Fruit fly (Drosophila melanogaster) whole organism, embryonic: ENCODE data around the gene Lrch.
A peak's percentile ranks its signal among the peaks of the same experiment; 100 is the strongest.

Experiments
- Awh ChIP-seq: fragments of 200-800 bp; sonication (Bioruptor generic); IDR thresholded peaks from 2 replicates; pipeline ENCODE4, ENCODE4 v1.3.6; 2022; ENCODE audit warnings: missing biosample characterization, missing genetic modification characterization
- CG1024 ChIP-seq: fragments of 200-800 bp; sonication (Bioruptor generic); IDR thresholded peaks from 2 replicates; pipeline ENCODE4 v1.3.6; 2022; ENCODE audit warnings: missing biosample characterization, missing genetic modification characterization
- CG10321 ChIP-seq: fragments of 200-800 bp; sonication (Bioruptor generic); IDR thresholded peaks from 2 replicates; pipeline ENCODE4 v1.3.6; 2022; ENCODE audit warnings: missing biosample characterization, missing genetic modification characterization
- CG12219 ChIP-seq: fragments of 200-800 bp; sonication (Bioruptor generic); optimal IDR thresholded peaks from 3 replicates; lab custom pipeline; 2018; ENCODE audit warnings: missing biosample characterization, mild to moderate bottlenecking, missing genetic modification characterization
- CG12299 ChIP-seq: fragments of 200-800 bp; sonication (Bioruptor generic); optimal IDR thresholded peaks from 2 replicates; lab custom pipeline; 2018; ENCODE audit warnings: missing biosample characterization, mild to moderate bottlenecking, missing genetic modification characterization
- CG13296 ChIP-seq: fragments of 200-800 bp; sonication (Bioruptor generic); optimal IDR thresholded peaks from 3 replicates; lab custom pipeline; 2018; ENCODE audit warnings: missing biosample characterization, mild to moderate bottlenecking, missing genetic modification characterization
- CG2120 ChIP-seq: fragments of 200-800 bp; sonication (Bioruptor generic); optimal IDR thresholded peaks from 3 replicates; lab custom pipeline; 2016; ENCODE audit warnings: missing biosample characterization, missing genetic modification characterization
- CG31365 ChIP-seq: fragments of 200-800 bp; sonication (Bioruptor generic); optimal IDR thresholded peaks from 2 replicates; lab custom pipeline; 2018; ENCODE audit warnings: missing biosample characterization, mild to moderate bottlenecking, missing genetic modification characterization
- CG33557 ChIP-seq: fragments of 200-800 bp; sonication (Bioruptor generic); optimal IDR thresholded peaks from 2 replicates; lab custom pipeline; 2019; ENCODE audit warnings: missing biosample characterization, mild to moderate bottlenecking, missing genetic modification characterization, moderate library complexity
- CG4360 ChIP-seq: fragments of 200-800 bp; sonication (Bioruptor generic); IDR thresholded peaks from 2 replicates; pipeline ENCODE4 v1.3.6; 2022; ENCODE audit warnings: missing biosample characterization, missing genetic modification characterization
- CG4404 ChIP-seq: fragments of 200-800 bp; sonication (Bioruptor generic); IDR thresholded peaks from 2 replicates; pipeline ENCODE4 v1.3.6; 2022; ENCODE audit warnings: missing biosample characterization, missing genetic modification characterization
- CG4854 ChIP-seq: fragments of 200-800 bp; sonication (Bioruptor generic); optimal IDR thresholded peaks from 2 replicates; lab custom pipeline; 2016; ENCODE audit warnings: missing biosample characterization, missing genetic modification characterization, inconsistent platforms
- CG6254 ChIP-seq: fragments of 200-800 bp; sonication (Bioruptor generic); optimal IDR thresholded peaks from 3 replicates; lab custom pipeline; 2017; ENCODE audit warnings: mild to moderate bottlenecking, missing biosample characterization, missing genetic modification reagents, missing genetic modification characterization
- CG6683 ChIP-seq: fragments of 200-800 bp; sonication (Bioruptor generic); optimal IDR thresholded peaks from 2 replicates; lab custom pipeline; 2017; ENCODE audit warnings: missing biosample characterization, mild to moderate bottlenecking, missing genetic modification characterization, missing genetic modification reagents
- CG7745 ChIP-seq: fragments of 200-800 bp; sonication (Bioruptor generic); optimal IDR thresholded peaks from 2 replicates; lab custom pipeline; 2018; ENCODE audit warnings: missing biosample characterization, mild to moderate bottlenecking, missing genetic modification characterization, moderate library complexity
- CG7963 ChIP-seq: fragments of 200-800 bp; sonication (Bioruptor generic); IDR thresholded peaks from 3 replicates; pipeline ENCODE4 v1.3.6; 2022; ENCODE audit warnings: missing biosample characterization, missing genetic modification characterization; ENCODE audit not compliant: partially characterized antibody
- CG8290 ChIP-seq, 3 experiments: fragments of 200-800 bp; sonication (Bioruptor generic); optimal IDR thresholded peaks; 2 replicates each; lab custom pipeline; 2016 to 2019; ENCODE audit warnings: missing biosample characterization in 3 of 3, missing genetic modification characterization in 3 of 3, mild to moderate bottlenecking in 2 of 3, moderate library complexity in 1 of 3
- CG8388 ChIP-seq: fragments of 200-800 bp; sonication (Bioruptor generic); optimal IDR thresholded peaks from 2 replicates; lab custom pipeline; 2019; ENCODE audit warnings: missing biosample characterization, mild to moderate bottlenecking, missing genetic modification characterization, moderate library complexity
- CG9817 ChIP-seq: fragments of 200-800 bp; sonication (Bioruptor generic); optimal IDR thresholded peaks from 2 replicates; lab custom pipeline; 2018; ENCODE audit warnings: missing biosample characterization, mild to moderate bottlenecking, missing genetic modification characterization, moderate library complexity
- Deaf1 ChIP-seq: fragments of 200-800 bp; optimal IDR thresholded peaks from 3 replicates; lab custom pipeline; 2019; ENCODE audit warnings: missing biosample characterization, mild to moderate bottlenecking, missing genetic modification characterization, moderate library complexity
- E2f2 ChIP-seq: fragments of 200-800 bp; sonication (Bioruptor generic); IDR thresholded peaks from 2 replicates; pipeline ENCODE4 v1.3.6; 2022; ENCODE audit warnings: missing biosample characterization, missing genetic modification characterization
- Hr39 ChIP-seq: fragments of >200 bp; optimal IDR thresholded peaks from 2 replicates; lab custom pipeline; 2017
- Myb ChIP-seq: fragments of 200-800 bp; sonication (Bioruptor generic); optimal IDR thresholded peaks from 2 replicates; lab custom pipeline; 2016; ENCODE audit warnings: missing biosample characterization, missing genetic modification characterization
- Sox100B ChIP-seq: fragments of 200-800 bp; sonication (Bioruptor generic); optimal IDR thresholded peaks from 3 replicates; lab custom pipeline; 2018; ENCODE audit warnings: missing biosample characterization, mild to moderate bottlenecking, missing genetic modification characterization
- Sox102F ChIP-seq: fragments of 200-800 bp; sonication (Bioruptor generic); optimal IDR thresholded peaks from 2 replicates; lab custom pipeline; 2018; ENCODE audit warnings: missing biosample characterization, mild to moderate bottlenecking, missing genetic modification characterization, moderate library complexity
- Ssrp ChIP-seq: fragments of 200-800 bp; sonication (Bioruptor generic); optimal IDR thresholded peaks from 2 replicates; lab custom pipeline; 2018; ENCODE audit warnings: missing biosample characterization, mild to moderate bottlenecking, missing genetic modification characterization, moderate library complexity
- TFAM ChIP-seq: fragments of 200-800 bp; sonication (Bioruptor generic); optimal IDR thresholded peaks from 2 replicates; lab custom pipeline; 2017; ENCODE audit warnings: missing biosample characterization, missing genetic modification characterization, inconsistent platforms
- Trl ChIP-seq, 3 experiments: fragments of >200 bp in 2 of 3; fragments of 200-800 bp in 1 of 3; sonication (Bioruptor generic) in 1 of 3; optimal IDR thresholded peaks; 2 replicates in 1 of 3; 3 replicates in 2 of 3; lab custom pipeline; 2016 to 2017; ENCODE audit warnings: missing biosample characterization in 1 of 3, missing genetic modification characterization in 1 of 3
- ab ChIP-seq: fragments of 200-800 bp; sonication (Bioruptor generic); optimal IDR thresholded peaks from 2 replicates; lab custom pipeline; 2016; ENCODE audit warnings: missing biosample characterization, missing genetic modification characterization
- cg ChIP-seq: fragments of 200-800 bp; sonication (Bioruptor generic); optimal IDR thresholded peaks from 3 replicates; lab custom pipeline; 2019; ENCODE audit warnings: missing biosample characterization, mild to moderate bottlenecking, missing genetic modification characterization, moderate library complexity
- chm ChIP-seq: fragments of 200-800 bp; sonication (Bioruptor generic); IDR thresholded peaks from 2 replicates; pipeline ENCODE4 v1.3.6; 2022; ENCODE audit warnings: missing biosample characterization, missing genetic modification characterization
- ci ChIP-seq: fragments of 200-800 bp; sonication (Bioruptor generic); IDR thresholded peaks from 3 replicates; pipeline ENCODE4 v1.3.6; 2022; ENCODE audit warnings: missing biosample characterization, missing genetic modification characterization
- cwo ChIP-seq: fragments of 200-800 bp; sonication (Bioruptor generic); optimal IDR thresholded peaks from 3 replicates; lab custom pipeline; 2017; ENCODE audit warnings: missing biosample characterization, missing genetic modification characterization, mild to moderate bottlenecking, moderate library complexity, missing genetic modification reagents
- dmrt99B ChIP-seq: fragments of 200-800 bp; sonication (Bioruptor generic); optimal IDR thresholded peaks from 2 replicates; lab custom pipeline; 2018; ENCODE audit warnings: missing biosample characterization, mild to moderate bottlenecking, missing genetic modification characterization, moderate library complexity
- ewg ChIP-seq: fragments of 200-800 bp; sonication (Bioruptor generic); optimal IDR thresholded peaks from 3 replicates; lab custom pipeline; 2017; ENCODE audit warnings: mild to moderate bottlenecking, missing biosample characterization, missing genetic modification reagents, missing genetic modification characterization
- eyg ChIP-seq: fragments of 200-800 bp; sonication (Bioruptor generic); optimal IDR thresholded peaks from 3 replicates; lab custom pipeline; 2016; ENCODE audit warnings: missing biosample characterization, missing genetic modification characterization
- fd3F ChIP-seq: fragments of 200-800 bp; sonication (Bioruptor generic); optimal IDR thresholded peaks from 2 replicates; lab custom pipeline; 2018; ENCODE audit warnings: missing biosample characterization, mild to moderate bottlenecking, missing genetic modification characterization, moderate library complexity
- gce ChIP-seq: fragments of 200-800 bp; sonication (Bioruptor generic); IDR thresholded peaks from 3 replicates; pipeline ENCODE4 v1.3.6; 2022; ENCODE audit warnings: missing biosample characterization, missing genetic modification characterization
- hkb ChIP-seq, 2 experiments: fragments of 200-800 bp in 1 of 2; fragments of >200 bp in 1 of 2; sonication (Bioruptor generic) in 1 of 2; IDR thresholded peaks in 1 of 2; optimal IDR thresholded peaks in 1 of 2; 2 replicates each; pipeline versions ENCODE4 v1.3.6 to Lab custom; 2017 to 2022; ENCODE audit warnings: missing biosample characterization in 1 of 2, missing genetic modification characterization in 1 of 2
- kay ChIP-seq: fragments of 200-800 bp; sonication (Bioruptor generic); optimal IDR thresholded peaks from 2 replicates; lab custom pipeline; 2016; ENCODE audit warnings: missing biosample characterization, missing genetic modification characterization
- nom ChIP-seq: fragments of 200-800 bp; sonication (Bioruptor generic); optimal IDR thresholded peaks from 2 replicates; lab custom pipeline; 2017; ENCODE audit warnings: missing biosample characterization, missing genetic modification characterization, mild to moderate bottlenecking, moderate library complexity, missing genetic modification reagents
- pita ChIP-seq: fragments of 200-800 bp; sonication (Bioruptor generic); optimal IDR thresholded peaks from 2 replicates; lab custom pipeline; 2017; ENCODE audit warnings: missing biosample characterization, mild to moderate bottlenecking, missing genetic modification characterization
- sqz ChIP-seq: fragments of 200-800 bp; sonication (Bioruptor generic); optimal IDR thresholded peaks from 3 replicates; lab custom pipeline; 2018; ENCODE audit warnings: missing biosample characterization, mild to moderate bottlenecking, missing genetic modification characterization
- stwl ChIP-seq: fragments of 200-800 bp; sonication (Bioruptor generic); optimal IDR thresholded peaks from 3 replicates; lab custom pipeline; 2018; ENCODE audit warnings: missing biosample characterization, mild to moderate bottlenecking, missing genetic modification characterization, moderate library complexity
- toy ChIP-seq: fragments of 200-800 bp; sonication (Bioruptor generic); IDR thresholded peaks from 2 replicates; pipeline ENCODE4 v1.3.6; 2022; ENCODE audit warnings: missing biosample characterization, missing genetic modification characterization
- trem ChIP-seq: fragments of 200-800 bp; optimal IDR thresholded peaks from 3 replicates; lab custom pipeline; 2019; ENCODE audit warnings: missing biosample characterization, mild to moderate bottlenecking, missing genetic modification characterization, moderate library complexity
- twi ChIP-seq: fragments of 200-800 bp; optimal IDR thresholded peaks from 2 replicates; lab custom pipeline; 2019; ENCODE audit warnings: missing biosample characterization, mild to moderate bottlenecking, missing genetic modification characterization, moderate library complexity

Lrch gene

dm6 chr2L:17429788-17430587 lies 46.1 kb upstream of the Lrch start (continued):
- TF ChIP-seq ab (GFP tag; lab: Kevin White, UChicago) (peak; percentile 7), twi (tag; lab: Kevin White, UChicago) (peak; percentile 73), Trl (optimal IDR thresholded peaks at IDR 0.05; lab: Kevin White, UChicago) (peak; percentile 60 to 68), Trl (GFP tag; optimal IDR thresholded peaks at IDR 0.05; lab: Kevin White, UChicago) (no peak), pita (GFP tag; lab: Kevin White, UChicago) (no peak), CG8290 (GFP tag; optimal IDR thresholded peaks at IDR 0.05; lab: Kevin White, UChicago) (peak; percentile 71), CG8290 (tag; optimal IDR thresholded peaks at IDR 0.05; lab: Kevin White, UChicago) (peak; percentile 19 to 35), trem (tag; lab: Kevin White, UChicago) (peak; percentile 94), CG10321 (GFP tag; lab: Robert Waterston, UW) (no peak), CG12219 (GFP tag; lab: Kevin White, UChicago) (peak; percentile 89), ci (GFP tag; lab: Robert Waterston, UW) (peak; percentile 83; the same call in 2 of the 3 replicates), CG6683 (peak; percentile 93), toy (GFP tag; lab: Robert Waterston, UW) (peak; percentile 70), Hr39 (lab: Kevin White, UChicago) (no peak), CG13296 (GFP tag; lab: Kevin White, UChicago) (peak; percentile 97), CG6254 (GFP tag; lab: Kevin White, UChicago) (peak; percentile 89), E2f2 (peak; percentile 76), CG31365 (tag; lab: Kevin White, UChicago) (peak; percentile 29), cg (GFP tag; lab: Kevin White, UChicago) (no peak), stwl (tag; lab: Kevin White, UChicago) (peak; percentile 19), Myb (GFP tag; lab: Kevin White, UChicago) (peak; percentile 39), kay (GFP tag; lab: Kevin White, UChicago) (no peak), cwo (GFP tag; lab: Kevin White, UChicago) (peak; percentile 94), nom (GFP tag; lab: Kevin White, UChicago) (peak; percentile 93), sqz (GFP tag; lab: Kevin White, UChicago) (peak; percentile 96), TFAM (GFP tag; lab: Kevin White, UChicago) (peak; percentile 78), chm (GFP tag; lab: Robert Waterston, UW) (no peak; the same call in 1 of the 2 replicates), CG8388 (GFP tag; lab: Kevin White, UChicago) (peak; percentile 49), CG9817 (peak; percentile 85), CG4360 (GFP tag; lab: Robert Waterston, UW) (peak; percentile 75), Ssrp (tag; lab: Kevin White, UChicago) (peak; percentile 69), ewg (GFP tag; lab: Kevin White, UChicago) (peak; percentile 84), fd3F (GFP tag; lab: Kevin White, UChicago) (peak; percentile 81), CG33557 (GFP tag; lab: Kevin White, UChicago) (peak; percentile 81), CG4854 (no peak), Sox100B (GFP tag; lab: Kevin White, UChicago) (peak; percentile 99), CG12299 (tag; lab: Kevin White, UChicago) (peak; percentile 79), Awh (peak; percentile 88), Sox102F (peak; percentile 99), CG4404 (GFP tag; lab: Robert Waterston, UW) (peak; percentile 77), CG2120 (peak; percentile 78), Deaf1 (tag; lab: Kevin White, UChicago) (peak; percentile 89), CG7963 (no peak), CG7745 (tag; lab: Kevin White, UChicago) (no peak), CG1024 (GFP tag; lab: Robert Waterston, UW) (peak; percentile 76), dmrt99B (tag; lab: Kevin White, UChicago) (peak; percentile 100), eyg (peak; percentile 11), hkb (optimal IDR thresholded peaks at IDR 0.05; lab: Kevin White, UChicago) (no peak), hkb (GFP tag; IDR thresholded peaks at IDR 0.05; lab: Robert Waterston, UW) (peak; percentile 82), gce (GFP tag; lab: Robert Waterston, UW) (peak; percentile 81; the same call in 2 of the 3 replicates)
